Fruit fly (Drosophila melanogaster): ENCODE results near the gene Hipk.
A peak's percentile ranks its signal among the peaks of the same experiment; 100 is the strongest.

Gene Hipk

DNA sequence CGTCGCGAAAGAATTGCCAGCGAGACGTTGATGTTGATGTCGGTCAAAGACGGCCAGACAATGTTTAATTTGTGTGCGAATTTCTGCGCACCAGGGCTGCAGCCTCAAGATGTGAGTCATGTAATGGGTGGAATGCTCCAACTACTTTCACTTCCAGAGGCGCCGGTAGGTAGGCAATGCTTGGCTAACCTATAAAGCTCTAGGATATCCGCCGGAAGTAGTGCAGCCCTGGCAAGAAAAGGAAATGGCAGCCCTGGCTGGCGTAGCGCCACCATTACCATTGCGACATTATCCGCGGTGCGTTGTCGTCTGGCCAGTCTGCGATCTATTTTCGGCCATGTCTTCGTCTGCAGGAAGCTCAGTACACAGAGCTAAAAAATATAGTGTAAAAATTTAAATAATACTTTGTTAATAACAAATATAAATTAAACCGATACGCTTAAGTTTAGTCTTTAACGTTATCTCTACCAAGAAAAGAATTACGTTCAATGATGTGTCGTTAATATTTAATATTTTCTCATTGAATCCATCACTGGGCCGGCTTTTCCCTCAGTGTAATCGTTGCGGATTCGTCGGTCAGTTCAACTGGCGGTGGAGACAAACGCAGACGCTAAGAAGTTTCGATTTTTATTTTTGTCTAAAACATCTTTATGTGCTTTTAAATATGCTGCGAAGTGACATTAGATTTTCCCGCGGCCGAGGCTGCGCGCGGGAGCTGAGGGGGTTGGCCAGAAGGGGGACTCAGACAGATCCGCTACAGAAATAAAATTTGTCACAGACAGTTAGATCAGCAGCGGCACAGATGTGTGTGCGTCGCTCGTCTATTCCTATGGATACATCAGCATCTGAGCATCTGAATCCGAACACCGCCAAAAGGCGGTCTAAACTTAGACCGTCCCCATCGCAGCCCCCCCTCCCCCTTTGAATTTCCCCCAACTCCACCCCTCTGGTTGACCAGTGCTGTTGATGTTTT lies 69.1 kb downstream of the Hipk start (continued):
- TF ChIP-seq Kr (GFP tag; optimal IDR thresholded peaks at IDR 0.05) (no peak), Nf-YB (GFP tag; optimal IDR thresholded peaks at IDR 0.05) (peak; percentile 32), lmd (GFP tag; IDR thresholded peaks at IDR 0.05) (peak; percentile 86), CG12299 (tag; optimal IDR thresholded peaks at IDR 0.05) (peak; percentile 72), az2 (GFP tag; optimal IDR thresholded peaks at IDR 0.05) (peak; percentile 44), CG5180 (GFP tag; optimal IDR thresholded peaks at IDR 0.05) (peak; percentile 60), CG7357 (GFP tag; IDR thresholded peaks at IDR 0.05) (peak; percentile 47; the same call in 1 of the 3 replicates), CG4404 (GFP tag; IDR thresholded peaks at IDR 0.05) (peak; percentile 62), ftz-f1 (GFP tag; optimal IDR thresholded peaks at IDR 0.05) (peak; percentile 33), CG9797 (GFP tag; optimal IDR thresholded peaks at IDR 0.05) (no peak), ham (GFP tag; IDR thresholded peaks at IDR 0.05) (peak; percentile 51; the same call in 1 of the 2 replicates), CG7963 (GFP tag; IDR thresholded peaks at IDR 0.05; ENCODE audit: partially characterized antibody) (no peak), Oli (tag; optimal IDR thresholded peaks at IDR 0.05) (peak; percentile 71), dysf (GFP tag; IDR thresholded peaks at IDR 0.05) (peak; percentile 84), CG6254 (GFP tag; optimal IDR thresholded peaks at IDR 0.05) (no peak), CG2120 (GFP tag; optimal IDR thresholded peaks at IDR 0.05) (peak; percentile 75), CG2129 (GFP tag; IDR thresholded peaks at IDR 0.05; ENCODE audit: partially characterized antibody) (no peak), phol (tag; optimal IDR thresholded peaks at IDR 0.05) (peak; percentile 64), CG9215 (GFP tag; IDR thresholded peaks at IDR 0.05) (peak; percentile 74), ken (GFP tag; IDR thresholded peaks at IDR 0.05) (peak; percentile 74; the same call in 2 of the 3 replicates), Rfx (GFP tag; IDR thresholded peaks at IDR 0.05) (peak; percentile 91), gce (GFP tag; IDR thresholded peaks at IDR 0.05) (peak; percentile 50; the same call in 1 of the 3 replicates), gcm2 (GFP tag; optimal IDR thresholded peaks at IDR 0.05) (peak; percentile 11), sna (GFP tag; IDR thresholded peaks at IDR 0.05; ENCODE audit: partially characterized antibody) (no peak), ttk (GFP tag; IDR thresholded peaks at IDR 0.05) (peak; percentile 69), Gug (GFP tag; IDR thresholded peaks at IDR 0.05) (peak; percentile 54; the same call in 2 of the 4 replicates), unpg (GFP tag; optimal IDR thresholded peaks at IDR 0.05) (peak; percentile 65), sens-2 (GFP tag; IDR thresholded peaks at IDR 0.05) (peak; percentile 47; the same call in 1 of the 2 replicates), CG2712 (tag; optimal IDR thresholded peaks at IDR 0.05) (peak; percentile 50), seq (GFP tag; IDR thresholded peaks at IDR 0.05) (peak; percentile 83), CG8924 (tag; optimal IDR thresholded peaks at IDR 0.05) (peak; percentile 66), Eip74EF (GFP tag; optimal IDR thresholded peaks at IDR 0.05) (peak in 1 of 2 experiments; percentile 9), H15 (GFP tag; IDR thresholded peaks at IDR 0.05) (peak; percentile 61; the same call in 2 of the 3 replicates), zen (tag; optimal IDR thresholded peaks at IDR 0.05) (peak; percentile 44), Blimp-1 (GFP tag; optimal IDR thresholded peaks at IDR 0.05) (peak; percentile 44), slbo (GFP tag; IDR thresholded peaks at IDR 0.05) (peak; percentile 76), CG16815 (GFP tag; optimal IDR thresholded peaks at IDR 0.05) (peak; percentile 42), CG7839 (tag; optimal IDR thresholded peaks at IDR 0.05) (peak; percentile 71), grn (GFP tag; optimal IDR thresholded peaks at IDR 0.05) (no peak), CG33557 (GFP tag; optimal IDR thresholded peaks at IDR 0.05) (peak; percentile 16), lilli (GFP tag; optimal IDR thresholded peaks at IDR 0.05) (peak; percentile 70), H2.0 (GFP tag; IDR thresholded peaks at IDR 0.05) (peak; percentile 55; the same call in 1 of the 2 replicates), CG30020 (tag; optimal IDR thresholded peaks at IDR 0.05) (no peak), CG9817 (tag; optimal IDR thresholded peaks at IDR 0.05) (peak; percentile 75), CG4854 (GFP tag; optimal IDR thresholded peaks at IDR 0.05) (peak; percentile 22), NFAT (GFP tag; IDR thresholded peaks at IDR 0.05) (peak; percentile 72; the same call in 1 of the 2 replicates), Drgx (GFP tag; IDR thresholded peaks at IDR 0.05) (peak; percentile 91)

Data from whole organism, embryonic.